Fruit fly (Drosophila melanogaster) whole organism, embryonic: Measurements from ENCODE around the gene PH4alphaNE3.

Experiments
- B-H1 ChIP-seq: fragments of 200-800 bp; sonication (Bioruptor generic); IDR thresholded peaks from 3 replicates; pipeline ENCODE4 v1.3.6; 2022; ENCODE audit warnings: missing biosample characterization, missing genetic modification characterization
- CG1024 ChIP-seq: fragments of 200-800 bp; sonication (Bioruptor generic); IDR thresholded peaks from 2 replicates; pipeline ENCODE4 v1.3.6; 2022; ENCODE audit warnings: missing biosample characterization, missing genetic modification characterization
- CG12299 ChIP-seq: fragments of 200-800 bp; sonication (Bioruptor generic); optimal IDR thresholded peaks from 2 replicates; lab custom pipeline; 2018; ENCODE audit warnings: missing biosample characterization, mild to moderate bottlenecking, missing genetic modification characterization
- CG12744 ChIP-seq: fragments of 200-800 bp; sonication (Bioruptor generic); optimal IDR thresholded peaks from 2 replicates; lab custom pipeline; 2016; ENCODE audit warnings: missing biosample characterization, missing genetic modification characterization
- CG14965 ChIP-seq: fragments of 200-800 bp; sonication (Bioruptor generic); optimal IDR thresholded peaks from 2 replicates; lab custom pipeline; 2016; ENCODE audit warnings: missing biosample characterization, missing genetic modification characterization, borderline replicate concordance
- CG15073 ChIP-seq: fragments of 200-800 bp; sonication (Bioruptor generic); optimal IDR thresholded peaks from 2 replicates; lab custom pipeline; 2016; ENCODE audit warnings: missing biosample characterization, missing genetic modification characterization
- CG15696 ChIP-seq: fragments of 200-800 bp; sonication (Bioruptor generic); optimal IDR thresholded peaks from 2 replicates; lab custom pipeline; 2019; ENCODE audit warnings: missing biosample characterization, mild to moderate bottlenecking, missing genetic modification characterization, moderate library complexity
- CG1603 ChIP-seq: fragments of 200-800 bp; sonication (Bioruptor generic); optimal IDR thresholded peaks from 2 replicates; lab custom pipeline; 2019; ENCODE audit warnings: missing biosample characterization, mild to moderate bottlenecking, missing genetic modification characterization, moderate library complexity
- CG16813 ChIP-seq: fragments of 200-800 bp; sonication (Bioruptor generic); IDR thresholded peaks from 3 replicates; pipeline ENCODE4 v1.3.6; 2022; ENCODE audit warnings: missing biosample characterization, missing genetic modification characterization; ENCODE audit not compliant: partially characterized antibody
- CG17361 ChIP-seq: fragments of 200-800 bp; sonication (Bioruptor generic); IDR thresholded peaks from 3 replicates; pipeline ENCODE4 v1.3.6; 2022; ENCODE audit warnings: missing biosample characterization, missing genetic modification characterization
- CG17385 ChIP-seq: fragments of 200-800 bp; sonication (Bioruptor generic); optimal IDR thresholded peaks from 3 replicates; lab custom pipeline; 2018; ENCODE audit warnings: missing biosample characterization, mild to moderate bottlenecking, missing genetic modification characterization
- CG2202 ChIP-seq: fragments of 200-800 bp; sonication (Bioruptor generic); optimal IDR thresholded peaks from 2 replicates; lab custom pipeline; 2018; ENCODE audit warnings: missing biosample characterization, mild to moderate bottlenecking, missing genetic modification characterization
- CG5180 ChIP-seq: fragments of 200-800 bp; sonication (Bioruptor generic); optimal IDR thresholded peaks from 3 replicates; lab custom pipeline; 2017; ENCODE audit warnings: missing biosample characterization, missing genetic modification characterization, mild to moderate bottlenecking, moderate library complexity, missing genetic modification reagents
- CG6175 ChIP-seq: fragments of 200-800 bp; sonication (Bioruptor generic); IDR thresholded peaks from 3 replicates; pipeline ENCODE4 v1.3.6; 2022; ENCODE audit warnings: missing biosample characterization, missing genetic modification characterization
- CG6813 ChIP-seq: fragments of 200-800 bp; sonication (Bioruptor generic); optimal IDR thresholded peaks from 2 replicates; lab custom pipeline; 2017; ENCODE audit warnings: missing biosample characterization, missing genetic modification characterization, mild to moderate bottlenecking, moderate library complexity, missing genetic modification reagents
- CG8281 ChIP-seq: fragments of 200-800 bp; sonication (Bioruptor generic); optimal IDR thresholded peaks from 2 replicates; lab custom pipeline; 2018; ENCODE audit warnings: missing biosample characterization, mild to moderate bottlenecking, missing genetic modification characterization, moderate library complexity
- CG8765 ChIP-seq: fragments of 200-800 bp; sonication (Bioruptor generic); IDR thresholded peaks from 2 replicates; pipeline ENCODE4 v1.3.6; 2022; ENCODE audit warnings: missing biosample characterization, missing genetic modification characterization
- CoRest ChIP-seq: fragments of 200-800 bp; sonication (Bioruptor generic); optimal IDR thresholded peaks from 3 replicates; lab custom pipeline; 2018; ENCODE audit warnings: missing biosample characterization, mild to moderate bottlenecking, missing genetic modification characterization, moderate library complexity
- D19B ChIP-seq: fragments of 200-800 bp; sonication (Bioruptor generic); optimal IDR thresholded peaks from 2 replicates; lab custom pipeline; 2017; ENCODE audit warnings: missing biosample characterization, mild to moderate bottlenecking, missing genetic modification characterization
- Dfd ChIP-seq, 2 experiments: fragments of >200 bp; optimal IDR thresholded peaks; 2 replicates each; lab custom pipeline; 2017; ENCODE audit warnings: missing biosample characterization in 2 of 2, missing genetic modification characterization in 2 of 2
- Dref ChIP-seq: fragments of 200-800 bp; sonication (Bioruptor generic); IDR thresholded peaks from 2 replicates; pipeline ENCODE4 v1.3.6; 2022; ENCODE audit warnings: missing biosample characterization, missing genetic modification characterization
- Eip74EF ChIP-seq, 2 experiments: fragments of 200-800 bp in 1 of 2; fragments of >200 bp in 1 of 2; sonication (Bioruptor generic) in 1 of 2; optimal IDR thresholded peaks; 2 replicates each; lab custom pipeline; 2017 to 2019; ENCODE audit warnings: missing biosample characterization in 2 of 2, missing genetic modification characterization in 2 of 2, mild to moderate bottlenecking in 1 of 2, moderate library complexity in 1 of 2
- Hmr ChIP-seq: fragments of 200-800 bp; sonication (Bioruptor generic); optimal IDR thresholded peaks from 3 replicates; lab custom pipeline; 2017; ENCODE audit warnings: mild to moderate bottlenecking, missing biosample characterization, missing genetic modification reagents, missing genetic modification characterization
- MESR4 ChIP-seq: fragments of 200-800 bp; sonication (Bioruptor generic); optimal IDR thresholded peaks from 2 replicates; lab custom pipeline; 2018; ENCODE audit warnings: missing biosample characterization, mild to moderate bottlenecking, missing genetic modification characterization, moderate library complexity
- Mrtf ChIP-seq: fragments of 200-800 bp; sonication (Bioruptor generic); IDR thresholded peaks from 3 replicates; pipeline ENCODE4 v1.3.6; 2022; ENCODE audit warnings: missing biosample characterization, missing genetic modification characterization
- NC2β ChIP-seq: fragments of 200-800 bp; sonication (Bioruptor generic); optimal IDR thresholded peaks from 2 replicates; lab custom pipeline; 2016; ENCODE audit warnings: missing biosample characterization, missing genetic modification characterization
- Nf-YB ChIP-seq: fragments of 200-800 bp; sonication (Bioruptor generic); optimal IDR thresholded peaks from 3 replicates; lab custom pipeline; 2019; ENCODE audit warnings: missing biosample characterization, mild to moderate bottlenecking, missing genetic modification characterization, moderate library complexity
- Rfx ChIP-seq: fragments of 200-800 bp; sonication (Bioruptor generic); IDR thresholded peaks from 2 replicates; pipeline ENCODE4 v1.3.6; 2022; ENCODE audit warnings: missing biosample characterization, missing genetic modification characterization
- Sry-δ ChIP-seq: fragments of 200-800 bp; sonication (Bioruptor generic); optimal IDR thresholded peaks from 2 replicates; lab custom pipeline; 2016; ENCODE audit warnings: missing biosample characterization, missing genetic modification characterization
- YL-1 ChIP-seq: fragments of 200-800 bp; sonication (Bioruptor generic); optimal IDR thresholded peaks from 3 replicates; lab custom pipeline; 2017; ENCODE audit warnings: missing biosample characterization, mild to moderate bottlenecking, missing genetic modification characterization
- az2 ChIP-seq: fragments of 200-800 bp; sonication (Bioruptor generic); optimal IDR thresholded peaks from 3 replicates; lab custom pipeline; 2016; ENCODE audit warnings: missing biosample characterization, missing genetic modification characterization
- bab2 ChIP-seq: fragments of 200-800 bp; sonication (Bioruptor generic); optimal IDR thresholded peaks from 2 replicates; lab custom pipeline; 2016; ENCODE audit warnings: missing biosample characterization, missing genetic modification characterization
- bsh ChIP-seq, 2 experiments: fragments of 200-800 bp; sonication (Bioruptor generic); optimal IDR thresholded peaks; 2 replicates each; lab custom pipeline; 2017 to 2018; ENCODE audit warnings: mild to moderate bottlenecking in 2 of 2, missing biosample characterization in 2 of 2, missing genetic modification characterization in 2 of 2, moderate library complexity in 1 of 2
- caup ChIP-seq: fragments of 200-800 bp; sonication (Bioruptor generic); optimal IDR thresholded peaks from 3 replicates; lab custom pipeline; 2017; ENCODE audit warnings: missing biosample characterization, mild to moderate bottlenecking, missing genetic modification characterization, moderate library complexity; ENCODE audit not compliant: severe bottlenecking
- exex ChIP-seq: fragments of 200-800 bp; sonication (Bioruptor generic); optimal IDR thresholded peaks from 4 replicates; lab custom pipeline; 2018; ENCODE audit warnings: missing biosample characterization, mild to moderate bottlenecking, missing genetic modification characterization, moderate library complexity
- grau ChIP-seq: fragments of 200-800 bp; optimal IDR thresholded peaks from 3 replicates; lab custom pipeline; 2019; ENCODE audit warnings: missing biosample characterization, mild to moderate bottlenecking, missing genetic modification characterization, moderate library complexity
- grn ChIP-seq: fragments of 200-800 bp; sonication (Bioruptor generic); optimal IDR thresholded peaks from 3 replicates; lab custom pipeline; 2017; ENCODE audit warnings: missing biosample characterization, missing genetic modification characterization
- ken ChIP-seq: fragments of 200-800 bp; sonication (Bioruptor generic); IDR thresholded peaks from 3 replicates; pipeline ENCODE4 v1.3.6; 2022; ENCODE audit warnings: missing biosample characterization, missing genetic modification characterization
- lilli ChIP-seq: fragments of 200-800 bp; sonication (Bioruptor generic); optimal IDR thresholded peaks from 3 replicates; lab custom pipeline; 2016; ENCODE audit warnings: missing biosample characterization, missing genetic modification characterization
- mirr ChIP-seq: fragments of 200-800 bp; sonication (Bioruptor generic); optimal IDR thresholded peaks from 3 replicates; lab custom pipeline; 2018; ENCODE audit warnings: missing biosample characterization, mild to moderate bottlenecking, missing genetic modification characterization
- onecut ChIP-seq: fragments of 200-800 bp; sonication (Bioruptor generic); IDR thresholded peaks from 2 replicates; pipeline ENCODE4 v1.3.6; 2022; ENCODE audit warnings: missing biosample characterization, missing genetic modification characterization
- otp ChIP-seq: fragments of 200-800 bp; sonication (Bioruptor generic); IDR thresholded peaks from 3 replicates; pipeline ENCODE4, ENCODE4 v1.3.6; 2022; ENCODE audit warnings: missing biosample characterization, missing genetic modification characterization
- scrt ChIP-seq: fragments of 200-800 bp; sonication (Bioruptor generic); optimal IDR thresholded peaks from 2 replicates; lab custom pipeline; 2018; ENCODE audit warnings: missing biosample characterization, mild to moderate bottlenecking, missing genetic modification characterization, moderate library complexity
- slp2 ChIP-seq: fragments of 200-800 bp; sonication (Bioruptor generic); optimal IDR thresholded peaks from 2 replicates; lab custom pipeline; 2016; ENCODE audit warnings: missing biosample characterization, missing genetic modification characterization
- ssp ChIP-seq: fragments of 200-800 bp; sonication (Bioruptor generic); IDR thresholded peaks from 2 replicates; pipeline ENCODE4 v1.3.6; 2022; ENCODE audit warnings: missing biosample characterization, missing genetic modification characterization
- tin ChIP-seq: fragments of 200-800 bp; sonication (Bioruptor generic); optimal IDR thresholded peaks from 3 replicates; lab custom pipeline; 2016; ENCODE audit warnings: missing biosample characterization, missing genetic modification characterization
- tll ChIP-seq, 2 experiments: fragments of 200-800 bp in 1 of 2; fragments of >200 bp in 1 of 2; sonication (Bioruptor generic) in 1 of 2; optimal IDR thresholded peaks; 2 replicates each; lab custom pipeline; 2017 to 2019; ENCODE audit warnings: missing biosample characterization in 2 of 2, missing genetic modification characterization in 2 of 2, mild to moderate bottlenecking in 1 of 2, moderate library complexity in 1 of 2
- ttk ChIP-seq: fragments of 200-800 bp; sonication (Bioruptor generic); IDR thresholded peaks from 2 replicates; pipeline ENCODE4 v2.1.2; 2022; ENCODE audit warnings: missing biosample characterization, missing genetic modification characterization
- wdn ChIP-seq: fragments of 200-800 bp; sonication (Bioruptor generic); IDR thresholded peaks from 2 replicates; pipeline ENCODE4 v1.3.6; 2022; ENCODE audit warnings: missing biosample characterization, missing genetic modification characterization

Gene PH4alphaNE3

DNA sequence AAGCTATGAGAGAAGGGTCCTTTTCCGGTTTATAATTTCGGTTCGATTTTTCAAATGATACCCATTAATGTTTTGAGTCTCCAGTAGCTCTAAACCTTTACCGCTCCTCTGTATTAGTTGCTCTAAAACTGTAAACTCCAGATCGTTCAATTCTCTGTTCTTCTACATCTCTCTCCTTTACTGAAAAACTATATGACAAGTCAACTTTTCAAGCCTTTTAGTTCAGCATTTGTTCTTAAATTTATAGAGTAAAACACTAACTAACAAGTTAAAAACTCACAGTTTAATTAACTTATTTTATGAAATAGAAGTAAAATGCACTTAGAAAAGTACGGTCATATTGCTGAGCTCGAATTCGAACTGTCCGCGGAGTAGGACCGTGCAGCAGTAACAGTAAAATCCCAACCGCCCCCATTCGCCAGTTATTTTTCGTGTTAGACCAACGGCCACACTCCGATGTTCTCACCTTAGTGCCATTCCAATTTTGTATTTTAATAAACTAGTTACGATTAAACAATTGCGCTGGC, 41.2 kb upstream of the PH4alphaNE3 start (continued):
- no peak for TF ChIP-seq mirr (GFP tag; lab: Kevin White, UChicago)
- peak; percentile 46 for TF ChIP-seq Hmr
- TF ChIP-seq Rfx = 0 out of 2 replicates have a peak, but pooled peaks have one; percentile 29
- no peak for TF ChIP-seq exex
- TF ChIP-seq caup (GFP tag; lab: Kevin White, UChicago) = no peak
- TF ChIP-seq NC2β = no peak
- no peak for TF ChIP-seq az2 (GFP tag; lab: Kevin White, UChicago)
- TF ChIP-seq CG14965 (GFP tag; lab: Kevin White, UChicago) = no peak
- no peak for TF ChIP-seq tll (GFP tag; optimal IDR thresholded peaks at IDR 0.05; lab: Kevin White, UChicago)
- TF ChIP-seq CG6175 = no peak
- no peak for TF ChIP-seq Dref (GFP tag; lab: Robert Waterston, UW)
- no peak for TF ChIP-seq CG17385 (GFP tag; lab: Kevin White, UChicago)
- no peak for TF ChIP-seq ssp
- no peak for TF ChIP-seq CG15073 (GFP tag; lab: Kevin White, UChicago)
- TF ChIP-seq Dfd (GFP tag; optimal IDR thresholded peaks at IDR 0.05; lab: Kevin White, UChicago) = no peak
- no peak for TF ChIP-seq ken
- no peak for TF ChIP-seq scrt
- no peak for TF ChIP-seq bab2
- TF ChIP-seq MESR4 (GFP tag; lab: Kevin White, UChicago) = no peak
- no peak for TF ChIP-seq Mrtf (GFP tag; lab: Robert Waterston, UW)
- TF ChIP-seq CG17361 (GFP tag; lab: Robert Waterston, UW) = no peak
- TF ChIP-seq, all 482 proteins: peak for 49

DNA sequence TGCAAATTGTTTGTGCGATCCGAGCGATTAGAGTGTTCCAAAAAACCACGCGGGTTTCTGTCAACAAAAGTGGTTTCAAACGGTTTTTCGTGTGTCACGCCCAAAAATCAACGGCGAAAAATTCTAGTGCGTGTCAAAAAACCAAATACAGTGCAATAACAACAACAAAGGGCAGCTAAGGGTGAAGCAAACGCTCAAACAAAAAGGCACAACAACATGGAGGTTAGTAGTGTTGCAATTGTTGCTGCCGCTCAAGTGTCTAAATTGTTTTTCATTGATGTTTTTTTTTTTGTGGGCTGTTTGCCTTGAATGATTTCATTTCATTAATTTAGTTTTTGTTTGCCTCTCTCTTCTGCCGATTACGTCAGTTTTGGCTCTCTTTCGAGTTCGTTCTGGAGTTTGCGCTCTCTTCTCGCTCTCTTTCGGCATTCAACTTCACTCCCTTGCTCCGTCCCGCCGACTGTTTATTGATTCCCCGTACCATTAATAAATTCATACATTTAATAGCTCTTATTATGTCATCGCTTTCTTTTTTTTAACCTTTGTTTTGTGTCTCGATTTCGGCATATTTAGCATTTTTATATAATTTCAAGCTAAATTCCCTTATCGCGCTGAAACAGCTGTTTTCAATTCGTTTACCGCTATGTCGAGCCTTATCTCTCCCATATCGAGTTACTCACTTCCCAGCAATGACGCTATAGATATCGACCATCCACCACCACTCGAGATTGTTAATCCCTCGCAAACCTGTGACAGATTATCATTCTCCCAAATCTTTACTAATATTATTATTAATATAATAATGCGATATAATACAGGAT, 40.5 kb upstream of the PH4alphaNE3 start:
- peak; percentile 1 for TF ChIP-seq CG8281 (tag; lab: Kevin White, UChicago)
- no peak for TF ChIP-seq CG1024 (GFP tag; lab: Robert Waterston, UW)
- peak in 1 of 2 experiments; percentile 31 for TF ChIP-seq Eip74EF (GFP tag; optimal IDR thresholded peaks at IDR 0.05; lab: Kevin White, UChicago)
- TF ChIP-seq YL-1 = peak; percentile 12
- TF ChIP-seq grn (GFP tag; lab: Kevin White, UChicago) = peak; percentile 58
- no peak for TF ChIP-seq CG6813 (GFP tag; lab: Kevin White, UChicago)
- no peak for TF ChIP-seq slp2 (GFP tag; lab: Kevin White, UChicago)
- no peak for TF ChIP-seq CG1603 (tag; lab: Kevin White, UChicago)
- no peak for TF ChIP-seq CG5180 (GFP tag; lab: Kevin White, UChicago)
- no peak for TF ChIP-seq CG15696 (tag; lab: Kevin White, UChicago)
- TF ChIP-seq Nf-YB = no peak
- no peak for TF ChIP-seq CG2202 (tag; lab: Kevin White, UChicago)
- TF ChIP-seq CG8765 (GFP tag; lab: Robert Waterston, UW) = no peak
- TF ChIP-seq D19B (GFP tag; lab: Kevin White, UChicago) = no peak
- TF ChIP-seq ttk (GFP tag; lab: Robert Waterston, UW) = no peak
- TF ChIP-seq onecut (GFP tag; lab: Robert Waterston, UW) = peak; percentile 89
- TF ChIP-seq otp (GFP tag; lab: Robert Waterston, UW) = no peak
- no peak for TF ChIP-seq CG16813 (GFP tag; lab: Robert Waterston, UW)
- TF ChIP-seq CoRest (tag; lab: Kevin White, UChicago) = no peak
- TF ChIP-seq CG12299 = peak; percentile 76
- no peak for TF ChIP-seq B-H1 (GFP tag; lab: Robert Waterston, UW)
- peak in 1 of 2 experiments; percentile 3 for TF ChIP-seq bsh (GFP tag; optimal IDR thresholded peaks at IDR 0.05; lab: Kevin White, UChicago)
- TF ChIP-seq CG12744 (GFP tag; lab: Kevin White, UChicago) = no peak
- TF ChIP-seq tin (GFP tag; lab: Kevin White, UChicago) = no peak
- TF ChIP-seq wdn (GFP tag; lab: Robert Waterston, UW) = no peak
- no peak for TF ChIP-seq grau (tag; lab: Kevin White, UChicago)
- no peak for TF ChIP-seq Sry-δ (GFP tag; lab: Kevin White, UChicago)
- TF ChIP-seq lilli = no peak
